Worm (Caenorhabditis elegans) whole organism, young adult: ENCODE results near the gene pqn-27.

ENCODE experiments used
- B0035.1 ChIP-seq: sonication (generic microtip); optimal IDR thresholded peaks from 2 replicates; lab custom pipeline; 2016; ENCODE audit warnings: missing genetic modification characterization, mild to moderate bottlenecking, missing compliant biosample characterization, missing genotype, missing genetic modification reagents
- C17E4.6 ChIP-seq: fragments of 200-800 bp; sonication (Bioruptor generic); IDR thresholded peaks from 2 replicates; pipeline ENCODE4 v1.3.6; 2022; ENCODE audit warnings: missing genetic modification reagents, missing genetic modification characterization, missing compliant biosample characterization
- F22D6.2 ChIP-seq: sonication (generic microtip); optimal IDR thresholded peaks from 2 replicates; lab custom pipeline; 2016; ENCODE audit warnings: mild to moderate bottlenecking, missing genetic modification characterization, missing compliant biosample characterization
- F23B12.7 ChIP-seq: sonication (generic microtip); optimal IDR thresholded peaks from 2 replicates; lab custom pipeline; 2017; ENCODE audit warnings: missing genetic modification characterization, mild to moderate bottlenecking, missing compliant biosample characterization, antibody characterized with exemption, moderate library complexity; ENCODE audit not compliant: insufficient read depth
- F33H1.4 ChIP-seq: fragments of 200-800 bp; sonication (Bioruptor generic); IDR thresholded peaks from 2 replicates; pipeline ENCODE4 v1.3.6; 2022; ENCODE audit warnings: missing genetic modification reagents, missing genetic modification characterization, missing compliant biosample characterization
- F39B2.1 ChIP-seq: fragments of 200-800 bp; sonication (Bioruptor generic); IDR thresholded peaks from 2 replicates; pipeline ENCODE4 v1.3.6; 2022; ENCODE audit warnings: missing genetic modification reagents, missing genetic modification characterization, missing compliant biosample characterization
- F49E8.2 ChIP-seq: sonication (generic microtip); optimal IDR thresholded peaks from 3 replicates; lab custom pipeline; 2017; ENCODE audit warnings: missing genetic modification characterization, mild to moderate bottlenecking, missing compliant biosample characterization, antibody characterized with exemption, moderate library complexity; ENCODE audit not compliant: insufficient read depth
- K12H6.12 ChIP-seq: fragments of 200-800 bp; sonication (Bioruptor generic); optimal IDR thresholded peaks from 2 replicates; lab custom pipeline; 2018; ENCODE audit warnings: mild to moderate bottlenecking, missing genetic modification characterization, missing compliant biosample characterization
- T07F8.4 ChIP-seq: sonication (generic microtip); optimal IDR thresholded peaks from 2 replicates; lab custom pipeline; 2016; ENCODE audit warnings: mild to moderate bottlenecking, missing genetic modification characterization, moderate library complexity, missing compliant biosample characterization
- Y53G8AR.9 ChIP-seq: fragments of 200-800 bp; sonication (Bioruptor generic); conservative IDR thresholded peaks from 2 replicates; pipeline ENCODE4 v1.3.6; 2022; ENCODE audit warnings: missing genetic modification reagents, missing genetic modification characterization, missing compliant biosample characterization
- Y79H2A.3 ChIP-seq: fragments of 200-800 bp; sonication (Bioruptor generic); conservative IDR thresholded peaks from 2 replicates; pipeline ENCODE4 v1.3.6; 2022; ENCODE audit warnings: missing genetic modification reagents, missing genetic modification characterization, missing compliant biosample characterization
- aptf-3 ChIP-seq: fragments of 200-800 bp; sonication (Bioruptor generic); IDR thresholded peaks from 2 replicates; pipeline ENCODE4 v1.3.6; 2022; ENCODE audit warnings: missing genetic modification characterization, missing compliant biosample characterization
- athp-1 ChIP-seq: sonication (generic microtip); optimal IDR thresholded peaks from 2 replicates; lab custom pipeline; 2017; ENCODE audit warnings: mild to moderate bottlenecking, missing genetic modification characterization, missing compliant biosample characterization
- attf-6 ChIP-seq: fragments of 200-800 bp; sonication (Bioruptor generic); IDR thresholded peaks from 2 replicates; pipeline ENCODE4 v1.3.6; 2022; ENCODE audit warnings: missing genetic modification reagents, missing genetic modification characterization, missing compliant biosample characterization
- bed-1 ChIP-seq: fragments of 200-800 bp; sonication (Bioruptor generic); IDR thresholded peaks from 2 replicates; pipeline ENCODE4 v1.3.6; 2022; ENCODE audit warnings: missing genetic modification reagents, missing genetic modification characterization, missing compliant biosample characterization
- bed-2 ChIP-seq: fragments of 200-800 bp; sonication (Bioruptor generic); IDR thresholded peaks from 2 replicates; pipeline ENCODE4 v1.3.6; 2022; ENCODE audit warnings: missing genetic modification reagents, missing genetic modification characterization, missing compliant biosample characterization
- ccch-3 ChIP-seq: fragments of 200-800 bp; sonication (Bioruptor generic); optimal IDR thresholded peaks from 2 replicates; lab custom pipeline; 2018; ENCODE audit warnings: mild to moderate bottlenecking, missing genetic modification characterization, missing compliant biosample characterization
- ceh-91 ChIP-seq: fragments of 200-800 bp; sonication (Bioruptor generic); IDR thresholded peaks from 2 replicates; pipeline ENCODE4 v1.3.6; 2022; ENCODE audit warnings: missing genetic modification reagents, missing genetic modification characterization, missing compliant biosample characterization
- dpff-1 ChIP-seq: sonication (generic microtip); optimal IDR thresholded peaks from 2 replicates; lab custom pipeline; 2017; ENCODE audit warnings: mild to moderate bottlenecking, missing genetic modification characterization, missing compliant biosample characterization
- efl-1 ChIP-seq: fragments of 150-350 bp; optimal IDR thresholded peaks from 2 replicates; lab custom pipeline; 2014; ENCODE audit warnings: missing biosample characterization, missing genetic modification reagents, missing genetic modification characterization
- ets-4 ChIP-seq: fragments of 200-800 bp; sonication (Bioruptor generic); optimal IDR thresholded peaks from 2 replicates; lab custom pipeline; 2018; ENCODE audit warnings: mild to moderate bottlenecking, missing genetic modification characterization, missing compliant biosample characterization
- gei-17 ChIP-seq: fragments of 200-800 bp; sonication (Bioruptor generic); optimal IDR thresholded peaks from 2 replicates; lab custom pipeline; 2018; ENCODE audit warnings: mild to moderate bottlenecking, missing genetic modification characterization, missing compliant biosample characterization
- him-1 ChIP-seq: sonication (generic microtip); optimal IDR thresholded peaks from 2 replicates; lab custom pipeline; 2016; ENCODE audit warnings: missing genotype, missing genetic modification reagents, missing genetic modification characterization, missing compliant biosample characterization
- hrde-1 ChIP-seq: sonication (generic microtip); optimal IDR thresholded peaks from 2 replicates; lab custom pipeline; 2016; ENCODE audit warnings: missing genetic modification characterization, mild to moderate bottlenecking, missing compliant biosample characterization, moderate library complexity, missing genotype, missing genetic modification reagents, borderline replicate concordance
- lin-40 ChIP-seq: sonication (generic microtip); optimal IDR thresholded peaks from 2 replicates; lab custom pipeline; 2016; ENCODE audit warnings: missing genetic modification characterization, mild to moderate bottlenecking, missing compliant biosample characterization, missing genotype, missing genetic modification reagents
- lir-1 ChIP-seq: fragments of 200-800 bp; sonication (Bioruptor generic); conservative IDR thresholded peaks from 2 replicates; pipeline ENCODE4 v1.3.6; 2022; ENCODE audit warnings: missing genetic modification reagents, missing genetic modification characterization, missing compliant biosample characterization
- lsl-1 ChIP-seq: fragments of 200-800 bp; sonication (Bioruptor generic); optimal IDR thresholded peaks from 2 replicates; lab custom pipeline; 2018; ENCODE audit warnings: mild to moderate bottlenecking, missing genetic modification characterization, moderate library complexity, missing compliant biosample characterization
- lsy-27 ChIP-seq: sonication (generic microtip); optimal IDR thresholded peaks from 2 replicates; lab custom pipeline; 2017; ENCODE audit warnings: missing genetic modification characterization, mild to moderate bottlenecking, missing compliant biosample characterization, antibody characterized with exemption, missing genotype, borderline replicate concordance; ENCODE audit not compliant: insufficient read depth
- mcd-1 ChIP-seq: fragments of 200-800 bp; sonication (Bioruptor generic); IDR thresholded peaks from 2 replicates; pipeline ENCODE4 v1.3.6; 2022; ENCODE audit warnings: missing genetic modification reagents, missing genetic modification characterization, missing compliant biosample characterization
- mel-28 ChIP-seq: sonication (generic microtip); optimal IDR thresholded peaks from 2 replicates; lab custom pipeline; 2016; ENCODE audit warnings: borderline replicate concordance, mild to moderate bottlenecking, missing genetic modification characterization, missing compliant biosample characterization
- mxl-1 ChIP-seq: sonication (generic microtip); optimal IDR thresholded peaks from 2 replicates; lab custom pipeline; 2016; ENCODE audit warnings: missing genetic modification characterization, missing compliant biosample characterization
- nfya-1 ChIP-seq: sonication (generic microtip); optimal IDR thresholded peaks from 2 replicates; lab custom pipeline; 2017; ENCODE audit warnings: antibody characterized with exemption, missing compliant biosample characterization, missing genetic modification characterization, borderline replicate concordance; ENCODE audit not compliant: insufficient read depth
- nhr-80 ChIP-seq: sonication (generic microtip); optimal IDR thresholded peaks from 2 replicates; lab custom pipeline; 2016; ENCODE audit warnings: missing genetic modification characterization, missing compliant biosample characterization
- pha-4 ChIP-seq: fragments of 150-350 bp; sonication (generic microtip); optimal IDR thresholded peaks from 2 replicates; lab custom pipeline; 2014; ENCODE audit warnings: missing biosample characterization, missing genetic modification reagents, missing genetic modification characterization
- rec-8 ChIP-seq, 2 experiments: sonication (generic microtip); optimal IDR thresholded peaks; 2 replicates each; lab custom pipeline; 2016; ENCODE audit warnings: mild to moderate bottlenecking in 2 of 2, missing genetic modification characterization in 2 of 2, missing genetic modification reagents in 2 of 2, missing genotype in 2 of 2, missing biosample characterization in 1 of 2, missing compliant biosample characterization in 1 of 2, moderate library complexity in 1 of 2
- repo-1 ChIP-seq: sonication (generic microtip); optimal IDR thresholded peaks from 2 replicates; lab custom pipeline; 2017; ENCODE audit warnings: mild to moderate bottlenecking, missing genetic modification characterization, missing compliant biosample characterization
- rpc-1 ChIP-seq, 2 experiments: fragments of 150-350 bp in 1 of 2; sonication (generic microtip) in 1 of 2; optimal IDR thresholded peaks; 2 replicates each; lab custom pipeline; 2014 to 2018; ENCODE audit warnings: missing biosample characterization in 1 of 2, missing genetic modification characterization in 1 of 2, missing genetic modification reagents in 1 of 2, missing genotype in 1 of 2
- sdz-38 ChIP-seq: sonication (generic microtip); optimal IDR thresholded peaks from 2 replicates; lab custom pipeline; 2016; ENCODE audit warnings: missing genotype, missing genetic modification characterization, missing compliant biosample characterization
- sptf-2 ChIP-seq: fragments of 200-800 bp; sonication (Bioruptor generic); optimal IDR thresholded peaks from 2 replicates; lab custom pipeline; 2018; ENCODE audit warnings: mild to moderate bottlenecking, missing genetic modification characterization, missing compliant biosample characterization
- ztf-26 ChIP-seq: sonication (generic microtip); optimal IDR thresholded peaks from 2 replicates; lab custom pipeline; 2017; ENCODE audit warnings: missing genetic modification characterization, missing compliant biosample characterization
- ztf-28 ChIP-seq: fragments of 200-800 bp; sonication (Bioruptor generic); IDR thresholded peaks from 2 replicates; pipeline ENCODE4 v1.3.6; 2022; ENCODE audit warnings: missing genetic modification reagents, missing genetic modification characterization, missing compliant biosample characterization

The pqn-27 gene

ce11 chrII:13414554-13415057 is 45.8 kb downstream of the pqn-27 start, which contains the start of gene Y48E1C.1:
Gene Y48E1C.1 (plus strand): TSS chrII:13415007.
- TF ChIP-seq mel-28 (tag; lab: Kevin White, UChicago): no peak
- no peak for TF ChIP-seq mcd-1 (GFP tag; lab: Robert Waterston, UW)
- no peak for TF ChIP-seq bed-1
- no peak for TF ChIP-seq K12H6.12 (tag; lab: Kevin White, UChicago)
- no peak for TF ChIP-seq Y79H2A.3 (GFP tag; lab: Robert Waterston, UW)
- TF ChIP-seq sptf-2 (GFP tag; lab: Kevin White, UChicago): no peak
- TF ChIP-seq F39B2.1: no peak
- TF ChIP-seq mxl-1: no peak
- no peak for TF ChIP-seq lir-1 (GFP tag; lab: Robert Waterston, UW)
- TF ChIP-seq dpff-1 (tag; lab: Kevin White, UChicago): no peak
- no peak for TF ChIP-seq ccch-3
- no peak for TF ChIP-seq athp-1 (tag; lab: Kevin White, UChicago)
- TF ChIP-seq him-1: no peak
- no peak for TF ChIP-seq gei-17 (GFP tag; lab: Kevin White, UChicago)

ce11 chrII:13414099-13414498 is 46.3 kb downstream of the pqn-27 start:
- TF ChIP-seq F49E8.2 (tag; lab: Kevin White, UChicago): no peak
- TF ChIP-seq, all 124 proteins: peak for 0

DNA sequence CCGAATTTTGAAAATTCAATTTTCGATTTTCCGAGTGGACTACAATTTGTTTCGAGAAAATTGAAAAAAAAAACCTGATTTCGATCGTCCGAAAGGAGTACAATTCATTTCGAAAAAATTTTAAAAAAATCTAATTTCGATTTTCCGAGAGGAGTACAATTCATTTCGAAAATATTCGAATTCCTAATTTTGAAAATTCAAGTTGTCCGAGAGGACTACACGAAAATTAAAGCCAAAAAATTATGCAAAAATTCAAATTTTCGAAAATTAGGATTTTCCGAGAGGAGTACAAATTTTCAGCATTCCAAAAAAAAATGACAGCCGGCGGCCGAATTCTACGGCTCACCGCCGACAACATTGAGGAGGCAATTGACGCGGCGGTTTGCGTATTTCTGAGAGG is 48.1 kb downstream of the pqn-27 start, which contains the start of gene Y48C3A.18:
Gene Y48C3A.18, plus strand, starts transcription at position 301 of the 400 bp plus-strand sequence.
- TF ChIP-seq Y79H2A.3 (GFP tag; lab: Robert Waterston, UW) (no peak), F49E8.2 (tag; lab: Kevin White, UChicago) (no peak), hrde-1 (no peak), pha-4 (tag; lab: Kevin White, UChicago) (no peak), mxl-1 (no peak), lsl-1 (GFP tag; lab: Kevin White, UChicago) (no peak), F22D6.2 (tag; lab: Kevin White, UChicago) (no peak), F23B12.7 (tag; lab: Kevin White, UChicago) (no peak), aptf-3 (GFP tag; lab: Robert Waterston, UW) (no peak), F33H1.4 (GFP tag; lab: Robert Waterston, UW) (no peak), efl-1 (no peak), ztf-26 (tag; lab: Kevin White, UChicago) (no peak), ets-4 (GFP tag; lab: Kevin White, UChicago) (no peak), nhr-80 (tag; lab: Kevin White, UChicago) (no peak)

DNA sequence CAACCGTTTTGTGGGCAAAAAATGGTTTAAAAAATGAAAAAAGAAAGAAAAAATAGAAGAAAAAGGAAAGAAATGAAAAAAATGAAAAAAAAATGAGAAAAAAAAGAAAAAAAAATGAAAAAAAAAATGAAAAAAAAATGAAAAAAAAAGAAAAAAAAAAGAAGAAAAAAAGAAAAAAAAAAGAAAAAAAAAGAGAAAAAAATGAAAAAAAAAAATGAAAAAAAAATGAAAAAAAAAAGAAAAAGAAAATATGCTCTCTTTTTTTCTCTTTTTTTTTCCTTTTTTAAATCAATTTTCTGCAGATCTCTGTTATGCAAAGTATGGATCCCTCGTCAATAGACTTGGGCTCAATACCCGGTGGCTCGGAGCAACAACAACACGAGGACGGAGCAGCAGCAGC is 54.6 kb downstream of the pqn-27 start, which contains the start of gene efl-2:
Gene efl-2, plus strand, starts transcription at position 301 of the 400 bp plus-strand sequence.
- no peak for TF ChIP-seq gei-17 (GFP tag; lab: Kevin White, UChicago)
- no peak for TF ChIP-seq rpc-1 (optimal IDR thresholded peaks at IDR 0.05; lab: Kevin White, UChicago)
- no peak for TF ChIP-seq rpc-1 (tag; optimal IDR thresholded peaks at IDR 0.05; lab: Kevin White, UChicago)
- no peak for TF ChIP-seq repo-1 (tag; lab: Kevin White, UChicago)
- TF ChIP-seq hrde-1: no peak
- TF ChIP-seq dpff-1 (tag; lab: Kevin White, UChicago): no peak
- no peak for TF ChIP-seq sdz-38 (tag; lab: Kevin White, UChicago)
- no peak for TF ChIP-seq rec-8 (tag; optimal IDR thresholded peaks at IDR 0.05; lab: Kevin White, UChicago)
- TF ChIP-seq nfya-1 (tag; lab: Kevin White, UChicago): no peak
- no peak for TF ChIP-seq lsy-27
- no peak for TF ChIP-seq T07F8.4 (tag; lab: Kevin White, UChicago)
- no peak for TF ChIP-seq attf-6 (GFP tag; lab: Robert Waterston, UW)
- TF ChIP-seq B0035.1: no peak
- no peak for TF ChIP-seq Y53G8AR.9 (GFP tag; lab: Robert Waterston, UW)
- no peak for TF ChIP-seq ceh-91
- TF ChIP-seq C17E4.6: no peak
- no peak for TF ChIP-seq lin-40 (tag; lab: Kevin White, UChicago)
- no peak for TF ChIP-seq ets-4 (GFP tag; lab: Kevin White, UChicago)
- no peak for TF ChIP-seq bed-2
- no peak for TF ChIP-seq ztf-28 (GFP tag; lab: Robert Waterston, UW)
- TF ChIP-seq F22D6.2 (tag; lab: Kevin White, UChicago): no peak
